Worm (Caenorhabditis elegans) whole organism, late embryonic: ENCODE measurements around the gene C34F6.5.

ENCODE experiments used
- C08G9.2 ChIP-seq: sonication (generic microtip); optimal IDR thresholded peaks from 2 replicates; lab custom pipeline; 2016; ENCODE audit warnings: mild to moderate bottlenecking, missing genetic modification characterization, moderate library complexity, missing compliant biosample characterization
- F13H6.1 ChIP-seq: sonication (generic microtip); optimal IDR thresholded peaks from 2 replicates; lab custom pipeline; 2016; ENCODE audit warnings: missing genetic modification characterization, missing compliant biosample characterization
- K02D7.2 ChIP-seq: sonication (generic microtip); optimal IDR thresholded peaks from 2 replicates; lab custom pipeline; 2017; ENCODE audit warnings: mild to moderate bottlenecking, missing genetic modification characterization, missing compliant biosample characterization
- Y22D7AL.16 ChIP-seq: sonication (generic microtip); optimal IDR thresholded peaks from 2 replicates; lab custom pipeline; 2016; ENCODE audit warnings: missing genetic modification characterization, missing compliant biosample characterization
- ahr-1 ChIP-seq: sonication (generic microtip); optimal IDR thresholded peaks from 2 replicates; lab custom pipeline; 2016; ENCODE audit warnings: missing genetic modification characterization, missing compliant biosample characterization
- ama-1 ChIP-seq: fragments of 150-350 bp; optimal IDR thresholded peaks from 2 replicates; lab custom pipeline; 2014
- ceh-14 ChIP-seq: sonication (generic microtip); optimal IDR thresholded peaks from 2 replicates; lab custom pipeline; 2016; ENCODE audit warnings: missing genotype, missing genetic modification characterization, missing compliant biosample characterization
- ceh-2 ChIP-seq: sonication (generic microtip); optimal IDR thresholded peaks from 2 replicates; lab custom pipeline; 2016; ENCODE audit warnings: missing genotype, missing genetic modification characterization, missing compliant biosample characterization
- ceh-22 ChIP-seq: sonication (generic microtip); optimal IDR thresholded peaks from 2 replicates; lab custom pipeline; 2017; ENCODE audit warnings: missing biosample characterization, missing genetic modification characterization
- ceh-24 ChIP-seq: sonication (generic microtip); optimal IDR thresholded peaks from 2 replicates; lab custom pipeline; 2016; ENCODE audit warnings: mild to moderate bottlenecking, missing genetic modification characterization, missing compliant biosample characterization
- ceh-30 ChIP-seq: fragments of 150-350 bp; optimal IDR thresholded peaks from 2 replicates; lab custom pipeline; 2014; ENCODE audit warnings: missing biosample characterization, missing genetic modification characterization
- ceh-31 ChIP-seq: sonication (generic microtip); optimal IDR thresholded peaks from 2 replicates; lab custom pipeline; 2016; ENCODE audit warnings: missing genetic modification characterization, missing compliant biosample characterization
- ceh-34 ChIP-seq: sonication (generic microtip); optimal IDR thresholded peaks from 2 replicates; lab custom pipeline; 2016; ENCODE audit warnings: mild to moderate bottlenecking, missing genetic modification characterization, missing compliant biosample characterization
- ceh-6 ChIP-seq: fragments of 200-800 bp; sonication (Bioruptor generic); optimal IDR thresholded peaks from 2 replicates; lab custom pipeline; 2018; ENCODE audit warnings: mild to moderate bottlenecking, missing genetic modification characterization, missing compliant biosample characterization
- ceh-9 ChIP-seq: sonication (generic microtip); optimal IDR thresholded peaks from 2 replicates; lab custom pipeline; 2016; ENCODE audit warnings: mild to moderate bottlenecking, missing genetic modification characterization, inconsistent platforms, missing compliant biosample characterization
- che-1 ChIP-seq: sonication (generic microtip); optimal IDR thresholded peaks from 2 replicates; lab custom pipeline; 2016; ENCODE audit warnings: mild to moderate bottlenecking, missing genetic modification characterization, missing compliant biosample characterization
- dmd-4 ChIP-seq: sonication (generic microtip); optimal IDR thresholded peaks from 2 replicates; lab custom pipeline; 2016; ENCODE audit warnings: borderline replicate concordance, missing genetic modification characterization, missing compliant biosample characterization
- dve-1 ChIP-seq: sonication (generic microtip); optimal IDR thresholded peaks from 2 replicates; lab custom pipeline; 2017; ENCODE audit warnings: antibody characterized with exemption, mild to moderate bottlenecking, missing genetic modification characterization, missing compliant biosample characterization
- elt-2 ChIP-seq: sonication (generic microtip); optimal IDR thresholded peaks from 2 replicates; lab custom pipeline; 2016; ENCODE audit warnings: missing genetic modification reagents, missing genetic modification characterization, missing compliant biosample characterization
- elt-4 ChIP-seq: sonication (generic microtip); optimal IDR thresholded peaks from 2 replicates; lab custom pipeline; 2016; ENCODE audit warnings: missing genetic modification characterization, missing compliant biosample characterization
- ets-4 ChIP-seq: sonication (generic microtip); optimal IDR thresholded peaks from 2 replicates; lab custom pipeline; 2016; ENCODE audit warnings: missing genetic modification characterization, missing compliant biosample characterization
- eyg-1 ChIP-seq: sonication (generic microtip); optimal IDR thresholded peaks from 2 replicates; lab custom pipeline; 2016; ENCODE audit warnings: missing genotype, missing genetic modification characterization, missing compliant biosample characterization
- fkh-10 ChIP-seq: fragments of 150-350 bp; optimal IDR thresholded peaks from 2 replicates; lab custom pipeline; 2014; ENCODE audit warnings: missing biosample characterization, missing genetic modification reagents, missing genetic modification characterization
- fkh-6 ChIP-seq: sonication (generic microtip); optimal IDR thresholded peaks from 2 replicates; lab custom pipeline; 2016; ENCODE audit warnings: missing genetic modification characterization, missing compliant biosample characterization
- gmeb-2 ChIP-seq: sonication (generic microtip); optimal IDR thresholded peaks from 2 replicates; lab custom pipeline; 2016; ENCODE audit warnings: missing genetic modification characterization, inconsistent platforms, missing compliant biosample characterization
- hlh-6 ChIP-seq: sonication (generic microtip); optimal IDR thresholded peaks from 2 replicates; lab custom pipeline; 2016; ENCODE audit warnings: missing genotype, missing genetic modification characterization, missing compliant biosample characterization
- hlh-8 ChIP-seq: sonication (generic microtip); optimal IDR thresholded peaks from 2 replicates; lab custom pipeline; 2016; ENCODE audit warnings: missing genotype, missing genetic modification characterization, missing compliant biosample characterization
- lim-6 ChIP-seq: sonication (generic microtip); optimal IDR thresholded peaks from 2 replicates; lab custom pipeline; 2016; ENCODE audit warnings: missing genetic modification characterization, missing compliant biosample characterization
- lin-11 ChIP-seq: fragments of 200-800 bp; sonication (Bioruptor generic); optimal IDR thresholded peaks from 2 replicates; lab custom pipeline; 2018; ENCODE audit warnings: mild to moderate bottlenecking, missing genetic modification characterization, missing compliant biosample characterization
- nhr-11 ChIP-seq: fragments of 150-350 bp; optimal IDR thresholded peaks from 2 replicates; lab custom pipeline; 2014; ENCODE audit warnings: missing biosample characterization, missing genetic modification characterization
- nhr-232 ChIP-seq: sonication (generic microtip); optimal IDR thresholded peaks from 2 replicates; lab custom pipeline; 2016; ENCODE audit warnings: missing genetic modification characterization, missing compliant biosample characterization
- npax-4 ChIP-seq: sonication (generic microtip); optimal IDR thresholded peaks from 2 replicates; lab custom pipeline; 2016; ENCODE audit warnings: missing genetic modification characterization, missing compliant biosample characterization
- pag-3 ChIP-seq: sonication (generic microtip); optimal IDR thresholded peaks from 2 replicates; lab custom pipeline; 2016; ENCODE audit warnings: missing compliant biosample characterization, missing genetic modification characterization, borderline replicate concordance
- pax-1 ChIP-seq: fragments of 150-350 bp; optimal IDR thresholded peaks from 2 replicates; lab custom pipeline; 2014; ENCODE audit warnings: missing biosample characterization, missing genetic modification characterization
- pha-2 ChIP-seq: sonication (generic microtip); optimal IDR thresholded peaks from 2 replicates; lab custom pipeline; 2017; ENCODE audit warnings: mild to moderate bottlenecking, missing genetic modification characterization, missing compliant biosample characterization
- pha-4 ChIP-seq: fragments of 150-350 bp; optimal IDR thresholded peaks from 2 replicates; lab custom pipeline; 2018; ENCODE audit warnings: missing biosample characterization, missing genetic modification reagents, missing genetic modification characterization
- ref-2 ChIP-seq: sonication (generic microtip); optimal IDR thresholded peaks from 2 replicates; lab custom pipeline; 2016; ENCODE audit warnings: missing genetic modification characterization, missing compliant biosample characterization
- rnt-1 ChIP-seq: sonication (generic microtip); optimal IDR thresholded peaks from 2 replicates; lab custom pipeline; 2016; ENCODE audit warnings: missing genetic modification characterization, missing compliant biosample characterization
- sdc-2 ChIP-seq: sonication (generic microtip); optimal IDR thresholded peaks from 2 replicates; lab custom pipeline; 2016; ENCODE audit warnings: missing genotype, missing genetic modification characterization, missing compliant biosample characterization
- sox-2 ChIP-seq: fragments of 200-800 bp; sonication (Bioruptor generic); IDR thresholded peaks from 2 replicates; pipeline ENCODE4 v1.3.6; 2022; ENCODE audit warnings: missing genetic modification reagents, missing genetic modification characterization, missing compliant biosample characterization
- syd-9 ChIP-seq: sonication (generic microtip); optimal IDR thresholded peaks from 2 replicates; lab custom pipeline; 2016; ENCODE audit warnings: mild to moderate bottlenecking, missing genetic modification characterization, moderate library complexity, missing compliant biosample characterization
- tbx-2 ChIP-seq: sonication (generic microtip); optimal IDR thresholded peaks from 2 replicates; lab custom pipeline; 2016; ENCODE audit warnings: missing genetic modification characterization, missing compliant biosample characterization
- tbx-7 ChIP-seq: sonication (generic microtip); optimal IDR thresholded peaks from 2 replicates; lab custom pipeline; 2016; ENCODE audit warnings: missing genotype, missing genetic modification characterization, missing compliant biosample characterization
- ttx-3 ChIP-seq: sonication (generic microtip); optimal IDR thresholded peaks from 2 replicates; lab custom pipeline; 2016; ENCODE audit warnings: missing genetic modification reagents, missing genetic modification characterization, missing compliant biosample characterization
- unc-3 ChIP-seq, 2 experiments: fragments of 200-800 bp in 1 of 2; sonication (Bioruptor generic) in 1 of 2; sonication (generic microtip) in 1 of 2; conservative IDR thresholded peaks in 1 of 2; optimal IDR thresholded peaks in 1 of 2; 2 replicates each; pipeline versions ENCODE4 v1.3.6 to Lab custom; 2016 to 2022; ENCODE audit warnings: missing compliant biosample characterization in 2 of 2, missing genetic modification characterization in 2 of 2, missing genetic modification reagents in 1 of 2
- unc-86 ChIP-seq: sonication (generic microtip); optimal IDR thresholded peaks from 2 replicates; lab custom pipeline; 2016; ENCODE audit warnings: missing genetic modification characterization, missing compliant biosample characterization
- zip-5 ChIP-seq: sonication (generic microtip); optimal IDR thresholded peaks from 2 replicates; lab custom pipeline; 2016; ENCODE audit warnings: missing genetic modification characterization, missing compliant biosample characterization
- ztf-16 ChIP-seq: sonication (generic microtip); optimal IDR thresholded peaks from 2 replicates; lab custom pipeline; 2017; ENCODE audit warnings: missing genetic modification characterization, missing compliant biosample characterization

C34F6.5 gene

DNA sequence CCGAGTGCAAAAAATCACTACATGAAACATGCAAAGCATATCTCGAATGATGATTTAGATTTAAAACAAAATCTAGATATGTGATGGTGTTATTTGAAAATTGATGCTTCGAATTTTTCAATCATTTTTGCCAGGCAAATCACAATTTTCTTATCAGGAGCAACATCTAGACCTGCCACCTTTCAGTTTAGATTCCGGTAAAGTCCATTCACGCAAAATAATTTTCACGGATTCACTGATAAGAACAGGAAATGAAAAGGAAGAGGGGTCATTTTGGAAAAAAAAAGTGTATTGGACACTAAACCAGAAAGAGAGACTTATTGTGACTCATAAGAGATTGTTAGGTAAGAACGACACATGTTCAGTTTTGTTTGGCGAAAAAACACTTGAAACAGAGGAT lies 43.2 kb upstream of the C34F6.5 start:
- TF ChIP-seq ama-1 (lab: Kevin White, UChicago) (no peak), K02D7.2 (tag; lab: Kevin White, UChicago) (no peak), ceh-14 (no peak), pha-4 (no peak), elt-2 (no peak)

DNA sequence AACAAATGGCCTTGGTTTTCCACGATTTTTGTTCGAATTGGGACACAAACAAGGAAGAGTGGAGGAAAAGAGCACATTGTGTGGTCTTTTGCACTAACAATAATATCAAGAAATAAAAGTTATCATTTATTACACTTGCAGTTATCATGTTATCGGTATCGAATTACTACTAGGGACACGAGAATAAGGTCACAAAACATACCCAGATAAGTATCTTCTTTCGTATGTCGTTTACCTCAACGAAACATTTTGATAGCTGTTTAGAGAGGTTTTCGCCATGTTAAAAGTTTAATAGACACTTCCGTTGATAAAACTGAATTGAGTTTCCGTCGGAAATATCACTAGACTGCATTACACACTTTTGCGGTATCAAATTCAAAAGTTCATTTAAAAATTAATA lies 42.3 kb upstream of the C34F6.5 start:
- TF ChIP-seq elt-2 (peak; percentile 83), lim-6 (tag; lab: Kevin White, UChicago) (no peak), syd-9 (no peak)

DNA sequence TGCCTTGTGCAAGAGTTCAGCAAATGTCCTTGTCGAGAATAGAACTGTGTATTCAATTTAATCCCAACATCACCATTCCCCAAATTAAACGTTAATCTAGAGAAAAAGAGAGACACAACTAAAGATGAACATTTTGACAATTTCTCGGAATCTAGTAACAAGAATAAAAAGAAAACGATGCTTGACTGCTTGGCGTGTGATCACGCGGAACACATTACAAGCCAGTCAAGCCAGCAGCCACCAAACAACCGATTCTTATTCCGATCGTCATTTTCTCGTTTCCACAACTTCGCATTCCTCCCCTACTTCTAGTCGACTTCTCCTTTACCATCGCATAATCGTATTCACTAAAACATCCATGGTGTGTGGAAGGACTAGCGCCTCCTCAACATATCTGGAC lies 40.7 kb upstream of the C34F6.5 start:
- no peak for TF ChIP-seq pha-2 (tag; lab: Kevin White, UChicago)
- no peak for TF ChIP-seq tbx-7 (tag; lab: Kevin White, UChicago)
- TF ChIP-seq gmeb-2 (tag; lab: Kevin White, UChicago): no peak
- TF ChIP-seq zip-5 (tag; lab: Kevin White, UChicago): no peak
- no peak for TF ChIP-seq dmd-4 (tag; lab: Kevin White, UChicago)
- TF ChIP-seq C08G9.2 (tag; lab: Kevin White, UChicago): no peak
- no peak for TF ChIP-seq ceh-6
- TF ChIP-seq nhr-11 (tag; lab: Kevin White, UChicago): no peak
- TF ChIP-seq Y22D7AL.16: no peak
- no peak for TF ChIP-seq ceh-30 (tag; lab: Kevin White, UChicago)
- no peak for TF ChIP-seq elt-2
- TF ChIP-seq nhr-232 (tag; lab: Kevin White, UChicago): no peak
- no peak for TF ChIP-seq eyg-1 (tag; lab: Kevin White, UChicago)

DNA sequence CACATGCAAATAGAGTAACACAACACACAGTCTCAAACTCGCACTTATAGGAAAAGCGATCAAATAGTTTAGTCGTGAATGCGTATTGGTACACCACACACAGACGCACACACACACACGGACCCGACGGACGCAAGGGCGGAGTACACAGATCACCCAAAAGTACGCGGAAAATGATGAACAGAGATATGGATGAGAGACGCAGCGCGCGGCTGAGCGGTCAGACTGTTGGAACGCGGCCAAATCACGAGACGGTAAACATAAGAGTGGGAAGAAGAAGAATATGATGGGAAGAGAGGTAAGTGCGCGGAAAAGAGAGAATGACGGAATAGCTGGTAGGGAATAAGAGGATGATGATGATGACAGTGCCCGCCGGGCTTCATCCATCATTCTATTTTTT lies 39.4 kb upstream of the C34F6.5 start:
- no peak for TF ChIP-seq ceh-6
- TF ChIP-seq ets-4: no peak
- TF ChIP-seq hlh-6 (tag; lab: Kevin White, UChicago): peak; percentile 75
- TF ChIP-seq fkh-6: peak; percentile 28
- no peak for TF ChIP-seq elt-4 (tag; lab: Kevin White, UChicago)
- TF ChIP-seq zip-5 (tag; lab: Kevin White, UChicago): no peak
- TF ChIP-seq fkh-10 (GFP tag; lab: Kevin White, UChicago): no peak
- no peak for TF ChIP-seq lin-11
- peak; percentile 59 for TF ChIP-seq ceh-2
- no peak for TF ChIP-seq sox-2 (GFP tag; lab: Robert Waterston, UW)
- no peak for TF ChIP-seq npax-4 (tag; lab: Kevin White, UChicago)
- TF ChIP-seq che-1 (tag; lab: Kevin White, UChicago): no peak
- TF ChIP-seq ref-2 (tag; lab: Kevin White, UChicago): peak; percentile 19
- no peak for TF ChIP-seq dmd-4 (tag; lab: Kevin White, UChicago)
- TF ChIP-seq pha-4: no peak
- peak; percentile 3 for TF ChIP-seq elt-2
- TF ChIP-seq pag-3 (tag; lab: Kevin White, UChicago): no peak
- TF ChIP-seq dve-1 (tag; lab: Kevin White, UChicago): peak; percentile 27
- TF ChIP-seq F13H6.1: no peak
- no peak for TF ChIP-seq ttx-3 (tag; lab: Kevin White, UChicago)
- no peak for TF ChIP-seq ahr-1 (tag; lab: Kevin White, UChicago)
- no peak for TF ChIP-seq ceh-9 (tag; lab: Kevin White, UChicago)
- no peak for TF ChIP-seq pax-1
- TF ChIP-seq unc-86 (tag; lab: Kevin White, UChicago): no peak
- peak; percentile 40 for TF ChIP-seq ceh-31 (tag; lab: Kevin White, UChicago)
- no peak for TF ChIP-seq ceh-22 (tag; lab: Kevin White, UChicago)
- TF ChIP-seq rnt-1: peak; percentile 37
- TF ChIP-seq unc-3 (GFP tag; conservative IDR thresholded peaks at IDR 0.05; lab: Robert Waterston, UW): no peak
- TF ChIP-seq unc-3 (tag; optimal IDR thresholded peaks at IDR 0.05; lab: Kevin White, UChicago): no peak
- TF ChIP-seq C08G9.2 (tag; lab: Kevin White, UChicago): peak; percentile 44
- TF ChIP-seq hlh-8: no peak
- no peak for TF ChIP-seq ztf-16
- peak; percentile 47 for TF ChIP-seq tbx-2
- peak; percentile 58 for TF ChIP-seq sdc-2 (tag; lab: Kevin White, UChicago)
- peak; percentile 79 for TF ChIP-seq ceh-34 (tag; lab: Kevin White, UChicago)
- TF ChIP-seq ceh-24: no peak
- no peak for TF ChIP-seq ceh-30 (tag; lab: Kevin White, UChicago)
